Worm (Caenorhabditis elegans): ENCODE results near the gene abu-4.

abu-4 gene

ce11 chrV:2278543-2278942, 3.9 kb downstream of the abu-4 start, which contains the start of gene fbxa-137:
Gene fbxa-137 (plus strand): TSS chrV:2278816.
- TF ChIP-seq ceh-13 (GFP tag; optimal IDR thresholded peaks at IDR 0.05) (no peak), hnd-1 (tag; optimal IDR thresholded peaks at IDR 0.05) (no peak), aly-1 (tag; optimal IDR thresholded peaks at IDR 0.05) (no peak), ets-7 (tag; optimal IDR thresholded peaks at IDR 0.05) (no peak)

DNA sequence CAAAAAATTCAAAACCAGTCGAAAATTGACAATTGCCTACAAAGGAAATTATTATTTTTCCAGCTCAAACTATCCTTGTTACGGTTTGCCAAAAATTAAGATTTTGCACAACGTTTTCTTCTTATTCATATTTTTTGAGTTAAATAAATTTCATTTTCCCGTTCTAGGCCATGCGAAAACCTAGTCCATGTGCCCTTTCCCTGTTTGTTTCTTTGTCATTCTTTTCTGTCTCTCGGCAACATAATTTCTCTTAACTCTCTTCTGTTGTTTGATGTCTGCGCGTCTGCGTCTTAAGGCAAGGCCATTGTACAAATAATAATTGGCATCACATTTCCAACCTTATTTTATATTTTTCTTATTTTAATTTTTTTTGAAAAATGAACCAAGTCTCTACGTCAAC, 6.9 kb downstream of the abu-4 start, which contains the start of gene nhr-228:
Gene nhr-228 (plus strand): TSS at position 261 of the 400 bp plus-strand sequence.
- TF ChIP-seq ets-7 (tag; optimal IDR thresholded peaks at IDR 0.05) (no peak), hmg-4 (GFP tag; optimal IDR thresholded peaks at IDR 0.05) (no peak), hmbx-1 (tag; optimal IDR thresholded peaks at IDR 0.05) (no peak), B0310.2 (tag; optimal IDR thresholded peaks at IDR 0.05) (no peak), pes-1 (GFP tag; IDR thresholded peaks at IDR 0.05) (no peak), ceh-36 (tag; optimal IDR thresholded peaks at IDR 0.05) (no peak), scrt-1 (GFP tag; IDR thresholded peaks at IDR 0.05) (no peak), ceh-13 (GFP tag; optimal IDR thresholded peaks at IDR 0.05) (no peak), tra-4 (tag; optimal IDR thresholded peaks at IDR 0.05) (no peak), flt-1 (GFP tag; IDR thresholded peaks at IDR 0.05) (no peak), aly-1 (tag; optimal IDR thresholded peaks at IDR 0.05) (no peak), tbx-11 (GFP tag; IDR thresholded peaks at IDR 0.05) (no peak), hnd-1 (tag; optimal IDR thresholded peaks at IDR 0.05) (no peak), tbx-37 (GFP tag; conservative IDR thresholded peaks at IDR 0.05) (no peak), ama-1 (optimal IDR thresholded peaks at IDR 0.05) (no peak), sea-1 (GFP tag; conservative IDR thresholded peaks at IDR 0.05) (no peak)

DNA sequence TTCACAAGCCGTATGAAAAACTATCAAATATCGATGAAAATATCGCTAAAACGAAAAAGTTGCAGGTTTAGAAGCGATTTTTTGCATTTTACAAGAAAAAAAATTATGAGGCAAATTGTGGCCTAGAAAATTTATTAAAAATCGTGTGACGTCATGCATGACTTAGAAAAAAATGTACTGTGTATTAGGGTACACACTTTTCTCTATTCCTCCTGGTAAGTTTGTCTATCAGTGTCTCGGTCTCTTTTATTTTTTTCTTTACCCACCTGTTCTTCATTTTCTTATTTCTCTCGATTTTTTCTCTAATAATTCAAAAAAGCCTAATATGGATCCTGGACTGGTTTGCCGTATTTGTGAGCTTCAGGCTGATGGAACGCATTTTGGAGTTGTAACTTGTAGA, 10.5 kb downstream of the abu-4 start, which contains the start of gene nhr-227:
Gene nhr-227 (plus strand): TSS at position 326 of the 400 bp plus-strand sequence.
- TF ChIP-seq tra-4 (tag; optimal IDR thresholded peaks at IDR 0.05) (no peak), tbx-11 (GFP tag; IDR thresholded peaks at IDR 0.05) (no peak), ceh-36 (tag; optimal IDR thresholded peaks at IDR 0.05) (no peak), hmg-4 (GFP tag; optimal IDR thresholded peaks at IDR 0.05) (no peak), scrt-1 (GFP tag; IDR thresholded peaks at IDR 0.05) (no peak), F13C5.2 (tag; optimal IDR thresholded peaks at IDR 0.05) (no peak), hnd-1 (tag; optimal IDR thresholded peaks at IDR 0.05) (no peak), pes-1 (GFP tag; IDR thresholded peaks at IDR 0.05) (no peak), tbx-37 (GFP tag; conservative IDR thresholded peaks at IDR 0.05) (no peak), ama-1 (optimal IDR thresholded peaks at IDR 0.05) (no peak), ceh-13 (GFP tag; optimal IDR thresholded peaks at IDR 0.05) (no peak), aly-1 (tag; optimal IDR thresholded peaks at IDR 0.05) (no peak), hmbx-1 (tag; optimal IDR thresholded peaks at IDR 0.05) (no peak), ets-7 (tag; optimal IDR thresholded peaks at IDR 0.05) (no peak), flt-1 (GFP tag; IDR thresholded peaks at IDR 0.05) (no peak)

- TF ChIP-seq ceh-36 (tag; optimal IDR thresholded peaks at IDR 0.05) (no peak), ceh-13 (GFP tag; optimal IDR thresholded peaks at IDR 0.05) (no peak), flt-1 (GFP tag; IDR thresholded peaks at IDR 0.05) (no peak), hnd-1 (tag; optimal IDR thresholded peaks at IDR 0.05) (no peak), sea-1 (GFP tag; conservative IDR thresholded peaks at IDR 0.05) (no peak)
These were observed 15.7 kb downstream of the abu-4 start, which contains the start of gene nhr-225 for ce11 chrV:2290329-2290728. Gene nhr-225 (minus strand): TSS chrV:2290474.

- TF ChIP-seq tbx-37 (GFP tag; conservative IDR thresholded peaks at IDR 0.05) (no peak), ets-7 (tag; optimal IDR thresholded peaks at IDR 0.05) (no peak), tbx-11 (GFP tag; IDR thresholded peaks at IDR 0.05) (no peak), hnd-1 (tag; optimal IDR thresholded peaks at IDR 0.05) (no peak), aly-1 (tag; optimal IDR thresholded peaks at IDR 0.05) (no peak), scrt-1 (GFP tag; IDR thresholded peaks at IDR 0.05) (no peak), F13C5.2 (tag; optimal IDR thresholded peaks at IDR 0.05) (no peak), flt-1 (GFP tag; IDR thresholded peaks at IDR 0.05) (no peak), ceh-13 (GFP tag; optimal IDR thresholded peaks at IDR 0.05) (no peak), pes-1 (GFP tag; IDR thresholded peaks at IDR 0.05) (no peak), hmg-4 (GFP tag; optimal IDR thresholded peaks at IDR 0.05) (no peak), hmbx-1 (tag; optimal IDR thresholded peaks at IDR 0.05) (no peak), sea-1 (GFP tag; conservative IDR thresholded peaks at IDR 0.05) (no peak), B0310.2 (tag; optimal IDR thresholded peaks at IDR 0.05) (no peak), tra-4 (tag; optimal IDR thresholded peaks at IDR 0.05) (no peak), ama-1 (optimal IDR thresholded peaks at IDR 0.05) (no peak), ceh-36 (tag; optimal IDR thresholded peaks at IDR 0.05) (no peak)
These were observed 17.6 kb downstream of the abu-4 start, which contains the start of gene nhr-115 for ce11 chrV:2292240-2292639. Gene nhr-115 (plus strand): TSS chrV:2292540.

DNA sequence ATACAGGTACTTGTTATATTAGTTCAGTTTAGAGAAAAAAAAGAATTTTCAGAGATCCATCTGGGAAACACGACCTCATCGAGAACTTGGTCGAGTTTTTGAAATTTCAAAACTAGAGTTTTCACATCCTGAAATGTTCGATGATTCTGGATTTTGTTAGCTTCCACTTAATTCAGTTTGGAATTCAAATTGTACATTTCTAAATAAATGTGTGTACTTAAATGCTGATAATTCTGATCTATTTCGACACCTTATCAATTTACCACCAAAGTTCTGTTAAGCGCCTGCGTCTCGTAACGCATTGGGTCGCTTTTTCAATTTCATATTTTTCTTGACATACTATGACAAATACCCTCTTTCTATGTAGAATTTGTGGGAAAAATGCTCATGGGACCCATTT, 19.9 kb downstream of the abu-4 start, which contains the start of gene nhr-226:
Gene nhr-226 (plus strand): TSS at position 301 of the 400 bp plus-strand sequence.
- TF ChIP-seq ceh-36 (tag; optimal IDR thresholded peaks at IDR 0.05) (no peak), ets-7 (tag; optimal IDR thresholded peaks at IDR 0.05) (no peak), tbx-11 (GFP tag; IDR thresholded peaks at IDR 0.05) (no peak), ceh-13 (GFP tag; optimal IDR thresholded peaks at IDR 0.05) (no peak), pes-1 (GFP tag; IDR thresholded peaks at IDR 0.05) (no peak), hnd-1 (tag; optimal IDR thresholded peaks at IDR 0.05) (no peak), B0310.2 (tag; optimal IDR thresholded peaks at IDR 0.05) (no peak), tbx-37 (GFP tag; conservative IDR thresholded peaks at IDR 0.05) (no peak), F13C5.2 (tag; optimal IDR thresholded peaks at IDR 0.05) (no peak), hmg-4 (GFP tag; optimal IDR thresholded peaks at IDR 0.05) (no peak), scrt-1 (GFP tag; IDR thresholded peaks at IDR 0.05) (no peak), sea-1 (GFP tag; conservative IDR thresholded peaks at IDR 0.05) (no peak), flt-1 (GFP tag; IDR thresholded peaks at IDR 0.05) (no peak), ama-1 (optimal IDR thresholded peaks at IDR 0.05) (no peak), hmbx-1 (tag; optimal IDR thresholded peaks at IDR 0.05) (no peak), tra-4 (tag; optimal IDR thresholded peaks at IDR 0.05) (no peak)

DNA sequence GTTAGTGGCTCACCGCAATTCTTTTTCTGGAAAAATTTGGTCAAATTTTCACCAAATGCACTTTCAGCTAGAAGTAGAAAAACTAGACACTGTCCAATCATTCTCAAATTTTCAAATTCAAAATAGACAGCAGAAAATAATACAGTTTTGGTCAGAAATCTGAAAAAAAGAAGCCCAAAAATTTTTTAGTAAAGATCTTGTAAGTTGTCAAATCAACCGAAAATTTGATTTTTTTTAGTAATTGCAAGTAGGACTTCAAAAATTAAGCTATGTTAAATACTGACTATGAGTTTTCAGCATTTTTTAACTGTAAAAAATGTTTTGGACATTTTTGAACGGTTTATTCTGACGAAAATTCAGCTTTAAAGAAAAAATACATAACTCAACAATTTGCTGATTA, 26.3 kb downstream of the abu-4 start, which contains the start of gene Y19D10B.8:
Gene Y19D10B.8 (minus strand): TSS at position 101 of the 400 bp plus-strand sequence.
- TF ChIP-seq tbx-37 (GFP tag; conservative IDR thresholded peaks at IDR 0.05) (no peak), flt-1 (GFP tag; IDR thresholded peaks at IDR 0.05) (no peak), hnd-1 (tag; optimal IDR thresholded peaks at IDR 0.05) (no peak), scrt-1 (GFP tag; IDR thresholded peaks at IDR 0.05) (no peak), F13C5.2 (tag; optimal IDR thresholded peaks at IDR 0.05) (no peak), B0310.2 (tag; optimal IDR thresholded peaks at IDR 0.05) (no peak), ceh-13 (GFP tag; optimal IDR thresholded peaks at IDR 0.05) (no peak), ets-7 (tag; optimal IDR thresholded peaks at IDR 0.05) (no peak), tra-4 (tag; optimal IDR thresholded peaks at IDR 0.05) (no peak), ama-1 (optimal IDR thresholded peaks at IDR 0.05) (no peak)
